Worm (Caenorhabditis elegans): ENCODE measurements around the gene swsn-3.
A peak's percentile ranks its signal among the peaks of the same experiment; 100 is the strongest.

Gene swsn-3

DNA sequence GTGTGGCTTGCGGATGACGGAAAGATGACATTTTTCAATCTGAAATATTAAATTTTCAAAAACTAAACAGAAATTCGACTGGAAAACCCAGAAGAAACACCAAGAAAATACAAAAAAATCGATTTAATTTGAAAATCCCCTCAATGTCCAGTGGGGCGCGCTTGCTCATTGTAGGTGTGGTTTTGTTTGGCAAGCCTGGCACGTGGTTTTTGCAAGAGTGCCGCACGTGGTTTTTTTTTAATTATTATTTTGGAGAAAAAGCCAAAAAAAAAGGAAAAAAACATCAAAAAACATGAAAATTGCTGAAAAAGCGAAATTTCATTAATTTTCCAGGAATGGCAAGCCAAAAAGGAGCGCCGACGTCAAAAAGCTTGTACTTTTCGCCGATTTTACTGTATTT is at the start of gene swsn-3:
Gene swsn-3 (minus strand): TSS at position 45 of the 400 bp plus-strand sequence.
- TF ChIP-seq R02D3.7 (tag; optimal IDR thresholded peaks at IDR 0.05) (peak; percentile 20), zfp-2 (tag; optimal IDR thresholded peaks at IDR 0.05) (peak; percentile 42), daf-16 (GFP tag; optimal IDR thresholded peaks at IDR 0.05) (peak in 1 of 2 experiments; percentile 36), daf-16 (tag; optimal IDR thresholded peaks at IDR 0.05) (peak; percentile 54), hmg-1.1 (GFP tag; IDR thresholded peaks at IDR 0.05) (peak; percentile 77), egl-27 (tag; optimal IDR thresholded peaks at IDR 0.05) (no peak), nhr-102 (tag; optimal IDR thresholded peaks at IDR 0.05) (peak; percentile 70), F10B5.3 (tag; optimal IDR thresholded peaks at IDR 0.05) (peak; percentile 13), Y5F2A.4 (GFP tag; optimal IDR thresholded peaks at IDR 0.05) (no peak), unc-130 (GFP tag; optimal IDR thresholded peaks at IDR 0.05) (peak; percentile 78), mep-1 (tag; optimal IDR thresholded peaks at IDR 0.05) (peak; percentile 91), ceh-28 (tag; optimal IDR thresholded peaks at IDR 0.05) (peak; percentile 53), pha-4 (GFP tag; IDR thresholded peaks at IDR 0.05) (peak; percentile 83), pha-4 (tag; optimal IDR thresholded peaks at IDR 0.05) (no peak), zip-2 (tag; optimal IDR thresholded peaks at IDR 0.05) (peak; percentile 45), nhr-28 (tag; optimal IDR thresholded peaks at IDR 0.05) (peak; percentile 53), nhr-25 (tag; optimal IDR thresholded peaks at IDR 0.05; ENCODE audit: borderline replicate concordance, insufficient read depth) (peak; percentile 48), Y75B8A.6 (GFP tag; IDR thresholded peaks at IDR 0.05) (peak; percentile 45; the same call in 1 of the 2 replicates), nhr-11 (tag; optimal IDR thresholded peaks at IDR 0.05) (peak; percentile 7), skn-1 (tag; optimal IDR thresholded peaks at IDR 0.05) (no peak), dmd-8 (GFP tag; IDR thresholded peaks at IDR 0.05) (no peak), mdl-1 (tag; optimal IDR thresholded peaks at IDR 0.05) (peak; percentile 25 to 63), hlh-11 (tag; optimal IDR thresholded peaks at IDR 0.05) (peak; percentile 60), saeg-2 (GFP tag; IDR thresholded peaks at IDR 0.05) (no peak), nhr-237 (tag; optimal IDR thresholded peaks at IDR 0.05) (no peak), lsy-2 (tag; optimal IDR thresholded peaks at IDR 0.05) (peak; percentile 20 to 94), nhr-77 (tag; optimal IDR thresholded peaks at IDR 0.05) (peak; percentile 65), mes-2 (tag; optimal IDR thresholded peaks at IDR 0.05; ENCODE audit: poor library complexity, severe bottlenecking) (peak; percentile 96), ceh-20 (GFP tag; IDR thresholded peaks at IDR 0.05) (no peak), fos-1 (tag; optimal IDR thresholded peaks at IDR 0.05) (no peak), spr-1 (tag; optimal IDR thresholded peaks at IDR 0.05) (peak; percentile 68), dve-1 (tag; optimal IDR thresholded peaks at IDR 0.05; ENCODE audit: insufficient read depth) (peak; percentile 86), lir-3 (tag; optimal IDR thresholded peaks at IDR 0.05) (no peak), gei-8 (GFP tag; optimal IDR thresholded peaks at IDR 0.05) (no peak), lin-15B (tag; optimal IDR thresholded peaks at IDR 0.05) (peak; percentile 74), nhr-76 (tag; optimal IDR thresholded peaks at IDR 0.05) (no peak), sdz-12 (GFP tag; optimal IDR thresholded peaks at IDR 0.05) (peak; percentile 16), mdt-29 (GFP tag; IDR thresholded peaks at IDR 0.05) (no peak), ceh-82 (tag; optimal IDR thresholded peaks at IDR 0.05) (no peak), Y105C5A.15 (GFP tag; IDR thresholded peaks at IDR 0.05) (peak; percentile 70; the same call in 1 of the 2 replicates), fkh-10 (GFP tag; optimal IDR thresholded peaks at IDR 0.05) (peak; percentile 18), lin-13 (GFP tag; optimal IDR thresholded peaks at IDR 0.05) (peak; percentile 86), zfp-3 (GFP tag; conservative IDR thresholded peaks at IDR 0.05) (no peak), snpc-4 (tag; optimal IDR thresholded peaks at IDR 0.05) (no peak), hlh-30 (tag; optimal IDR thresholded peaks at IDR 0.05; ENCODE audit: insufficient read depth) (peak; percentile 87), nhr-42 (GFP tag; IDR thresholded peaks at IDR 0.05) (0 out of 2 replicates have a peak, but pooled peaks have one; percentile 32), ZK546.5 (tag; optimal IDR thresholded peaks at IDR 0.05) (peak in 1 of 2 experiments; percentile 3), rbr-2 (tag; optimal IDR thresholded peaks at IDR 0.05) (peak; percentile 85), nhr-10 (tag; optimal IDR thresholded peaks at IDR 0.05) (peak; percentile 46), attf-4 (tag; optimal IDR thresholded peaks at IDR 0.05) (no peak), snpc-1.2 (GFP tag; IDR thresholded peaks at IDR 0.05) (peak; percentile 60; the same call in 1 of the 2 replicates), php-3 (GFP tag; IDR thresholded peaks at IDR 0.05) (0 out of 2 replicates have a peak, but pooled peaks have one; percentile 20)
